Worm (Caenorhabditis elegans) whole organism, L1 larva: Measurements from ENCODE around the gene F13B6.1.

Source experiments
- C16A3.4 ChIP-seq: fragments of 150-350 bp; optimal IDR thresholded peaks from 2 replicates; lab custom pipeline; 2014; ENCODE audit warnings: missing biosample characterization, missing genetic modification characterization
- F16B12.6 ChIP-seq: fragments of 150-350 bp; optimal IDR thresholded peaks from 2 replicates; lab custom pipeline; 2014; ENCODE audit warnings: missing biosample characterization, missing genetic modification characterization
- Y116A8C.19 ChIP-seq: sonication (generic microtip); optimal IDR thresholded peaks from 2 replicates; lab custom pipeline; 2016; ENCODE audit warnings: missing compliant biosample characterization, missing genetic modification characterization, borderline replicate concordance
- aly-2 ChIP-seq: fragments of 150-350 bp; optimal IDR thresholded peaks from 2 replicates; lab custom pipeline; 2014; ENCODE audit warnings: missing biosample characterization, missing genetic modification characterization
- ama-1 ChIP-seq: fragments of 150-350 bp; optimal IDR thresholded peaks from 2 replicates; lab custom pipeline; 2014
- ceh-82 ChIP-seq, 3 experiments: fragments of 150-350 bp in 1 of 3; sonication (generic microtip) in 2 of 3; optimal IDR thresholded peaks; 2 replicates each; lab custom pipeline; 2014 to 2017; ENCODE audit warnings: missing biosample characterization in 3 of 3, missing genetic modification characterization in 3 of 3
- ceh-88 ChIP-seq: fragments of 200-800 bp; sonication (Bioruptor generic); IDR thresholded peaks from 2 replicates; pipeline ENCODE4 v1.3.6; 2022; ENCODE audit warnings: missing genetic modification characterization, missing compliant biosample characterization
- ceh-90 ChIP-seq: sonication (generic microtip); optimal IDR thresholded peaks from 2 replicates; lab custom pipeline; 2016; ENCODE audit warnings: missing genetic modification characterization, missing compliant biosample characterization
- ces-1 ChIP-seq: fragments of 150-350 bp; optimal IDR thresholded peaks from 2 replicates; lab custom pipeline; 2014; ENCODE audit warnings: missing biosample characterization, missing genetic modification reagents, missing genetic modification characterization
- dpl-1 ChIP-seq, 3 experiments: fragments of 150-350 bp in 2 of 3; sonication (generic microtip) in 1 of 3; optimal IDR thresholded peaks; 2 replicates each; lab custom pipeline; 2014 to 2017; ENCODE audit warnings: missing biosample characterization in 3 of 3, missing genetic modification characterization in 3 of 3, missing genetic modification reagents in 3 of 3
- dsc-1 ChIP-seq: sonication (generic microtip); optimal IDR thresholded peaks from 2 replicates; lab custom pipeline; 2016; ENCODE audit warnings: mild to moderate bottlenecking, missing genetic modification characterization, missing compliant biosample characterization
- efl-1 ChIP-seq, 4 experiments: fragments of 150-350 bp; optimal IDR thresholded peaks in 3 of 4; peaks in 1 of 4; 1 replicate in 1 of 4; 2 replicates in 3 of 4; lab custom pipeline; 2014; ENCODE audit warnings: missing biosample characterization in 2 of 4, missing genetic modification characterization in 2 of 4, missing genetic modification reagents in 2 of 4
- egl-13 ChIP-seq: sonication (generic microtip); optimal IDR thresholded peaks from 2 replicates; lab custom pipeline; 2016; ENCODE audit warnings: missing genotype, missing genetic modification reagents, missing genetic modification characterization, missing compliant biosample characterization
- egl-27 ChIP-seq, 2 experiments: fragments of 150-350 bp in 1 of 2; sonication (generic microtip); optimal IDR thresholded peaks; 3 replicates each; lab custom pipeline; 2017 to 2018; ENCODE audit warnings: missing biosample characterization in 2 of 2, missing genetic modification characterization in 2 of 2, missing genetic modification reagents in 2 of 2
- elt-2 ChIP-seq: sonication (generic microtip); optimal IDR thresholded peaks from 2 replicates; lab custom pipeline; 2016; ENCODE audit warnings: missing genetic modification characterization, mild to moderate bottlenecking, inconsistent platforms, missing compliant biosample characterization, missing genetic modification reagents
- ets-5 ChIP-seq: fragments of 200-800 bp; sonication (Bioruptor generic); IDR thresholded peaks from 2 replicates; pipeline ENCODE4 v1.3.6; 2022; ENCODE audit warnings: missing genetic modification characterization, missing compliant biosample characterization
- fkh-4 ChIP-seq: sonication (generic microtip); optimal IDR thresholded peaks from 2 replicates; lab custom pipeline; 2016; ENCODE audit warnings: missing compliant biosample characterization, missing genetic modification characterization, borderline replicate concordance
- grh-1 ChIP-seq: fragments of 200-800 bp; sonication (Bioruptor generic); IDR thresholded peaks from 2 replicates; pipeline ENCODE4 v1.3.6; 2022; ENCODE audit warnings: missing genetic modification reagents, missing genetic modification characterization, missing compliant biosample characterization
- hpl-2 ChIP-seq: fragments of 150-350 bp; optimal IDR thresholded peaks from 2 replicates; lab custom pipeline; 2014; ENCODE audit warnings: missing biosample characterization, missing genetic modification reagents, missing genetic modification characterization
- irx-1 ChIP-seq: sonication (generic microtip); optimal IDR thresholded peaks from 2 replicates; lab custom pipeline; 2016; ENCODE audit warnings: missing genetic modification characterization, missing compliant biosample characterization
- jun-1 ChIP-seq: fragments of 150-350 bp; optimal IDR thresholded peaks from 2 replicates; lab custom pipeline; 2014; ENCODE audit warnings: missing biosample characterization, missing genetic modification reagents, missing genetic modification characterization
- lin-15B ChIP-seq: fragments of 150-350 bp; sonication (generic microtip); optimal IDR thresholded peaks from 3 replicates; lab custom pipeline; 2014; ENCODE audit warnings: missing biosample characterization, missing genetic modification characterization
- lin-35 ChIP-seq, 2 experiments: fragments of 150-350 bp; optimal IDR thresholded peaks; 2 replicates each; lab custom pipeline; 2014; ENCODE audit warnings: missing biosample characterization in 2 of 2, missing genetic modification characterization in 2 of 2, missing genetic modification reagents in 2 of 2
- lin-39 ChIP-seq: fragments of 150-350 bp; optimal IDR thresholded peaks from 2 replicates; lab custom pipeline; 2014; ENCODE audit warnings: missing biosample characterization, missing genetic modification reagents, missing genetic modification characterization
- lir-3 ChIP-seq: sonication (generic microtip); optimal IDR thresholded peaks from 2 replicates; lab custom pipeline; 2016; ENCODE audit warnings: mild to moderate bottlenecking, missing genetic modification characterization, moderate library complexity, missing compliant biosample characterization; ENCODE audit not compliant: poor library complexity
- lsy-2 ChIP-seq, 2 experiments: fragments of 150-350 bp; optimal IDR thresholded peaks; 2 replicates each; lab custom pipeline; 2014; ENCODE audit warnings: missing biosample characterization in 2 of 2, missing genetic modification characterization in 2 of 2
- nhr-19 ChIP-seq: fragments of 200-800 bp; sonication (Bioruptor generic); conservative IDR thresholded peaks from 2 replicates; pipeline ENCODE4 v1.3.6; 2022; ENCODE audit warnings: missing genetic modification characterization, missing compliant biosample characterization
- nhr-20 ChIP-seq: sonication (generic microtip); optimal IDR thresholded peaks from 2 replicates; lab custom pipeline; 2016; ENCODE audit warnings: mild to moderate bottlenecking, missing genetic modification characterization, missing compliant biosample characterization
- nhr-47 ChIP-seq: sonication (generic microtip); optimal IDR thresholded peaks from 2 replicates; lab custom pipeline; 2016; ENCODE audit warnings: mild to moderate bottlenecking, missing genetic modification characterization, moderate library complexity, missing compliant biosample characterization
- nhr-71 ChIP-seq: sonication (generic microtip); optimal IDR thresholded peaks from 2 replicates; lab custom pipeline; 2016; ENCODE audit warnings: mild to moderate bottlenecking, missing genetic modification characterization, moderate library complexity, missing compliant biosample characterization
- nhr-85 ChIP-seq: sonication (generic microtip); peaks from one replicate; lab custom pipeline; 2016; ENCODE audit warnings: missing genetic modification characterization, inconsistent platforms, missing compliant biosample characterization
- nhr-90 ChIP-seq: sonication (generic microtip); optimal IDR thresholded peaks from 2 replicates; lab custom pipeline; 2016; ENCODE audit warnings: mild to moderate bottlenecking, missing genetic modification characterization, missing compliant biosample characterization; ENCODE audit not compliant: poor library complexity
- pax-3 ChIP-seq: fragments of 200-800 bp; sonication (Bioruptor generic); optimal IDR thresholded peaks from 2 replicates; lab custom pipeline; 2018; ENCODE audit warnings: mild to moderate bottlenecking, missing genetic modification characterization, moderate library complexity, missing compliant biosample characterization
- rnt-1 ChIP-seq: sonication (generic microtip); optimal IDR thresholded peaks from 2 replicates; lab custom pipeline; 2016; ENCODE audit warnings: mild to moderate bottlenecking, missing genetic modification characterization, moderate library complexity, missing compliant biosample characterization
- snu-23 ChIP-seq: sonication (generic microtip); optimal IDR thresholded peaks from 2 replicates; lab custom pipeline; 2016; ENCODE audit warnings: missing genetic modification characterization, missing compliant biosample characterization
- sup-37 ChIP-seq: fragments of 200-800 bp; sonication (Bioruptor generic); optimal IDR thresholded peaks from 2 replicates; lab custom pipeline; 2018; ENCODE audit warnings: mild to moderate bottlenecking, missing genetic modification characterization, missing compliant biosample characterization
- swsn-7 ChIP-seq: sonication (generic microtip); optimal IDR thresholded peaks from 2 replicates; lab custom pipeline; 2016; ENCODE audit warnings: missing genetic modification characterization, missing compliant biosample characterization
- tbx-2 ChIP-seq: sonication (generic microtip); optimal IDR thresholded peaks from 2 replicates; lab custom pipeline; 2016; ENCODE audit warnings: missing genetic modification characterization, missing compliant biosample characterization
- unc-62 ChIP-seq: fragments of 150-350 bp; optimal IDR thresholded peaks from 2 replicates; lab custom pipeline; 2014; ENCODE audit warnings: missing biosample characterization, missing genetic modification reagents, missing genetic modification characterization
- unc-86 ChIP-seq: sonication (generic microtip); optimal IDR thresholded peaks from 2 replicates; lab custom pipeline; 2016; ENCODE audit warnings: missing genetic modification characterization, missing compliant biosample characterization
- vab-15 ChIP-seq: sonication (generic microtip); optimal IDR thresholded peaks from 2 replicates; lab custom pipeline; 2017; ENCODE audit warnings: missing genotype, mild to moderate bottlenecking, missing genetic modification characterization, missing compliant biosample characterization
- zip-4 ChIP-seq: fragments of 200-800 bp; sonication (Bioruptor generic); optimal IDR thresholded peaks from 2 replicates; lab custom pipeline; 2018; ENCODE audit warnings: mild to moderate bottlenecking, missing genetic modification characterization, moderate library complexity, missing compliant biosample characterization
- ztf-11 ChIP-seq, 2 experiments: sonication (generic microtip); optimal IDR thresholded peaks; 2 replicates each; lab custom pipeline; 2016 to 2017; ENCODE audit warnings: missing genetic modification characterization in 2 of 2, missing biosample characterization in 1 of 2, missing compliant biosample characterization in 1 of 2
- ztf-4 ChIP-seq: fragments of 150-350 bp; optimal IDR thresholded peaks from 2 replicates; lab custom pipeline; 2014; ENCODE audit warnings: missing biosample characterization, missing genetic modification characterization

Gene F13B6.1

ce11 chrIV:7505866-7506488, 49.7 kb downstream of the F13B6.1 start:
- peak; percentile 1 for TF ChIP-seq tbx-2
- TF ChIP-seq irx-1 (tag; lab: Kevin White, UChicago) = no peak
- TF ChIP-seq pax-3 = peak; percentile 44
- TF ChIP-seq aly-2 (tag; lab: Kevin White, UChicago) = peak; percentile 87
- TF ChIP-seq lin-35 (GFP tag; optimal IDR thresholded peaks at IDR 0.05; lab: Kevin White, UChicago) = peak in 1 of 2 experiments; percentile 59
- peak; percentile 45 for TF ChIP-seq nhr-47
- TF ChIP-seq zip-4 (GFP tag; lab: Kevin White, UChicago) = no peak
- peak; percentile 63 for TF ChIP-seq nhr-90
- TF ChIP-seq C16A3.4 = no peak
- peak in 1 of 3 experiments; percentile 34 for TF ChIP-seq dpl-1 (GFP tag; optimal IDR thresholded peaks at IDR 0.05; lab: Kevin White, UChicago)
- peak; percentile 3 for TF ChIP-seq elt-2 (tag; lab: Kevin White, UChicago)
- TF ChIP-seq lsy-2 (tag; optimal IDR thresholded peaks at IDR 0.05; lab: Kevin White, UChicago) = peak in 1 of 2 experiments; percentile 32
- peak; percentile 44 for TF ChIP-seq swsn-7 (tag; lab: Kevin White, UChicago)
- TF ChIP-seq nhr-71 (tag; lab: Kevin White, UChicago) = peak; percentile 72
- TF ChIP-seq hpl-2 (GFP tag; lab: Kevin White, UChicago) = no peak
- no peak for TF ChIP-seq egl-27 (tag; optimal IDR thresholded peaks at IDR 0.05; lab: Kevin White, UChicago)
- peak; percentile 25 for TF ChIP-seq dsc-1
- peak; percentile 24; the same call in 1 of the 2 replicates for TF ChIP-seq nhr-19
- TF ChIP-seq fkh-4 (tag; lab: Kevin White, UChicago) = no peak
- peak in 1 of 2 experiments; percentile 11 for TF ChIP-seq ztf-11 (tag; optimal IDR thresholded peaks at IDR 0.05; lab: Kevin White, UChicago)
- no peak for TF ChIP-seq lir-3 (tag; lab: Kevin White, UChicago)
- no peak for TF ChIP-seq lin-39 (tag; lab: Kevin White, UChicago)
- peak; percentile 14 for TF ChIP-seq nhr-20 (tag; lab: Kevin White, UChicago)
- 0 out of 2 replicates have a peak, but pooled peaks have one; percentile 28 for TF ChIP-seq grh-1 (GFP tag; lab: Robert Waterston, UW)
- TF ChIP-seq snu-23 (GFP tag; lab: Kevin White, UChicago) = peak; percentile 62
- peak; percentile 67 for TF ChIP-seq ztf-4 (tag; lab: Kevin White, UChicago)
- TF ChIP-seq lin-15B (tag; lab: Kevin White, UChicago) = no peak
- peak in 1 of 2 experiments; percentile 15 for TF ChIP-seq efl-1 (optimal IDR thresholded peaks at IDR 0.05; lab: Kevin White, UChicago)
- TF ChIP-seq efl-1 (GFP tag; optimal IDR thresholded peaks at IDR 0.05 in 1 of 2; lab: Kevin White, UChicago) = peak in 1 of 2 experiments; percentile 88
- TF ChIP-seq ces-1 (GFP tag; lab: Kevin White, UChicago) = no peak
- peak; percentile 25; the same call in 1 of the 2 replicates for TF ChIP-seq ceh-88
- no peak for TF ChIP-seq egl-13 (tag; lab: Kevin White, UChicago)
- peak; percentile 47 for TF ChIP-seq sup-37 (GFP tag; lab: Kevin White, UChicago)
- TF ChIP-seq F16B12.6 = no peak
- peak; percentile 84 for TF ChIP-seq nhr-85
- peak; percentile 50 for TF ChIP-seq rnt-1 (tag; lab: Kevin White, UChicago)
- TF ChIP-seq jun-1 (tag; lab: Kevin White, UChicago) = no peak
- peak; percentile 90 for TF ChIP-seq ama-1 (lab: Kevin White, UChicago)
- TF ChIP-seq, all 84 proteins: peak for 24

- TF ChIP-seq lsy-2 (tag; optimal IDR thresholded peaks at IDR 0.05; lab: Kevin White, UChicago) (no peak), efl-1 (optimal IDR thresholded peaks at IDR 0.05; lab: Kevin White, UChicago) (no peak), efl-1 (GFP tag; optimal IDR thresholded peaks at IDR 0.05 in 1 of 2; lab: Kevin White, UChicago) (peak in 1 of 2 experiments; percentile 93), swsn-7 (tag; lab: Kevin White, UChicago) (no peak), ceh-90 (no peak), unc-86 (tag; lab: Kevin White, UChicago) (no peak), nhr-90 (no peak), ets-5 (GFP tag; lab: Robert Waterston, UW) (0 out of 2 replicates have a peak, but pooled peaks have one; percentile 45), ceh-82 (tag; optimal IDR thresholded peaks at IDR 0.05; lab: Kevin White, UChicago) (no peak), unc-62 (GFP tag; lab: Kevin White, UChicago) (no peak), vab-15 (no peak), Y116A8C.19 (tag; lab: Kevin White, UChicago) (no peak)
Observed at ce11 chrIV:7506711-7507110, 50.4 kb downstream of the F13B6.1 start.
